Fruit fly (Drosophila melanogaster) whole organism, adult: ENCODE data around the gene CG42740.
A peak's percentile ranks its signal among the peaks of the same experiment; 100 is the strongest.

Experiments
- CG11617 ChIP-seq: fragments of 200-800 bp; sonication (Bioruptor generic); optimal IDR thresholded peaks from 2 replicates; lab custom pipeline; 2017; ENCODE audit warnings: mild to moderate bottlenecking, missing biosample characterization, missing genetic modification reagents, missing genetic modification characterization
- CG12768 ChIP-seq: fragments of 200-800 bp; sonication (Bioruptor generic); optimal IDR thresholded peaks from 2 replicates; lab custom pipeline; 2017; ENCODE audit warnings: missing biosample characterization, missing genetic modification characterization, mild to moderate bottlenecking, moderate library complexity, missing genetic modification reagents
- CG14711 ChIP-seq: fragments of 200-800 bp; sonication (Bioruptor generic); optimal IDR thresholded peaks from 2 replicates; lab custom pipeline; 2018; ENCODE audit warnings: missing biosample characterization, mild to moderate bottlenecking, missing genetic modification characterization, moderate library complexity
- CG1620 ChIP-seq: fragments of 200-800 bp; sonication (Bioruptor generic); optimal IDR thresholded peaks from 2 replicates; lab custom pipeline; 2016; ENCODE audit warnings: missing biosample characterization, missing genetic modification characterization
- CG33017 ChIP-seq: fragments of 200-800 bp; sonication (Bioruptor generic); optimal IDR thresholded peaks from 2 replicates; lab custom pipeline; 2018; ENCODE audit warnings: missing biosample characterization, mild to moderate bottlenecking, missing genetic modification characterization, moderate library complexity
- CG5204 ChIP-seq: fragments of 200-800 bp; sonication (Bioruptor generic); optimal IDR thresholded peaks from 2 replicates; lab custom pipeline; 2016; ENCODE audit warnings: missing biosample characterization, missing genetic modification characterization
- CG7045 ChIP-seq: fragments of 200-800 bp; sonication (Bioruptor generic); optimal IDR thresholded peaks from 2 replicates; lab custom pipeline; 2017; ENCODE audit warnings: missing biosample characterization, mild to moderate bottlenecking, missing genetic modification characterization
- CG7101 ChIP-seq: fragments of 200-800 bp; sonication (Bioruptor generic); optimal IDR thresholded peaks from 2 replicates; lab custom pipeline; 2018; ENCODE audit warnings: missing biosample characterization, mild to moderate bottlenecking, missing genetic modification characterization, moderate library complexity
- Clk ChIP-seq: fragments of 200-800 bp; sonication (Bioruptor generic); optimal IDR thresholded peaks from 2 replicates; lab custom pipeline; 2017; ENCODE audit warnings: missing biosample characterization, missing genetic modification characterization
- Crg-1 ChIP-seq: fragments of 200-800 bp; sonication (Bioruptor generic); optimal IDR thresholded peaks from 2 replicates; lab custom pipeline; 2016; ENCODE audit warnings: missing biosample characterization, missing genetic modification characterization
- Hr96 ChIP-seq: fragments of 200-800 bp; sonication (Bioruptor generic); optimal IDR thresholded peaks from 2 replicates; lab custom pipeline; 2016; ENCODE audit warnings: missing biosample characterization, missing genetic modification characterization
- Mnt ChIP-seq: fragments of 200-800 bp; sonication (Bioruptor generic); optimal IDR thresholded peaks from 2 replicates; lab custom pipeline; 2016; ENCODE audit warnings: missing biosample characterization, mild to moderate bottlenecking, missing genetic modification characterization
- bab1 ChIP-seq: fragments of 200-800 bp; sonication (Bioruptor generic); optimal IDR thresholded peaks from 3 replicates; lab custom pipeline; 2019; ENCODE audit warnings: missing biosample characterization, mild to moderate bottlenecking, missing genetic modification characterization, moderate library complexity
- cic ChIP-seq: fragments of 200-800 bp; sonication (Bioruptor generic); optimal IDR thresholded peaks from 2 replicates; lab custom pipeline; 2017; ENCODE audit warnings: missing biosample characterization, mild to moderate bottlenecking, missing genetic modification characterization, moderate library complexity
- cnc ChIP-seq, 2 experiments: fragments of >200 bp; optimal IDR thresholded peaks; 2 replicates each; lab custom pipeline; 2017
- kay ChIP-seq: fragments of 200-800 bp; sonication (Bioruptor generic); peaks from one replicate; lab custom pipeline; 2016; ENCODE audit warnings: missing biosample characterization, missing genetic modification characterization, borderline replicate concordance
- ovo ChIP-seq: fragments of 200-800 bp; sonication (Bioruptor generic); optimal IDR thresholded peaks from 2 replicates; lab custom pipeline; 2016; ENCODE audit warnings: missing biosample characterization, missing genetic modification characterization
- pad ChIP-seq: fragments of 200-800 bp; sonication (Bioruptor generic); optimal IDR thresholded peaks from 3 replicates; lab custom pipeline; 2017; ENCODE audit warnings: missing biosample characterization, missing genetic modification characterization, mild to moderate bottlenecking, moderate library complexity, missing genetic modification reagents
- tj ChIP-seq: fragments of 200-800 bp; sonication (Bioruptor generic); optimal IDR thresholded peaks from 3 replicates; lab custom pipeline; 2017; ENCODE audit warnings: missing biosample characterization, mild to moderate bottlenecking, missing genetic modification characterization, moderate library complexity
- toe ChIP-seq: fragments of 200-800 bp; sonication (Bioruptor generic); optimal IDR thresholded peaks from 2 replicates; lab custom pipeline; 2016; ENCODE audit warnings: missing biosample characterization, missing genetic modification characterization

Gene CG42740

dm6 chr3R:30431258-30432114 lies 8.7 kb upstream of the CG42740 start, which contains the start of gene CG15534:
CG15534 (plus strand) TSS chr3R:30432064.
- no peak for TF ChIP-seq CG7045 (GFP tag; lab: Kevin White, UChicago)
- TF ChIP-seq kay (GFP tag; lab: Kevin White, UChicago): no peak
- no peak for TF ChIP-seq CG1620 (GFP tag; lab: Kevin White, UChicago)
- TF ChIP-seq ovo (GFP tag; lab: Kevin White, UChicago): no peak
- no peak for TF ChIP-seq CG5204 (GFP tag; lab: Kevin White, UChicago)
- no peak for TF ChIP-seq Hr96 (GFP tag; lab: Kevin White, UChicago)
- no peak for TF ChIP-seq bab1
- no peak for TF ChIP-seq Clk (GFP tag; lab: Kevin White, UChicago)
- no peak for TF ChIP-seq CG11617 (GFP tag; lab: Kevin White, UChicago)
- TF ChIP-seq tj: no peak
- no peak for TF ChIP-seq CG12768 (GFP tag; lab: Kevin White, UChicago)
- no peak for TF ChIP-seq cnc (optimal IDR thresholded peaks at IDR 0.05; lab: Kevin White, UChicago)
- no peak for TF ChIP-seq toe (GFP tag; lab: Kevin White, UChicago)
- no peak for TF ChIP-seq CG14711 (tag; lab: Kevin White, UChicago)
- TF ChIP-seq Mnt (GFP tag; lab: Kevin White, UChicago): no peak
- TF ChIP-seq cic (GFP tag; lab: Kevin White, UChicago): no peak
- TF ChIP-seq Crg-1 (GFP tag; lab: Kevin White, UChicago): no peak
- no peak for TF ChIP-seq CG7101

dm6 chr3R:30428459-30428858 lies 5.7 kb upstream of the CG42740 start, which contains the start of gene CG15533:
CG15533 (plus strand) TSS chr3R:30428820.
- TF ChIP-seq Mnt (GFP tag; lab: Kevin White, UChicago): no peak
- TF ChIP-seq pad: no peak
- no peak for TF ChIP-seq kay (GFP tag; lab: Kevin White, UChicago)
- no peak for TF ChIP-seq ovo (GFP tag; lab: Kevin White, UChicago)
- TF ChIP-seq toe (GFP tag; lab: Kevin White, UChicago): no peak
- no peak for TF ChIP-seq Crg-1 (GFP tag; lab: Kevin White, UChicago)
- no peak for TF ChIP-seq bab1
- no peak for TF ChIP-seq CG14711 (tag; lab: Kevin White, UChicago)
- TF ChIP-seq cnc (optimal IDR thresholded peaks at IDR 0.05; lab: Kevin White, UChicago): no peak
- TF ChIP-seq CG7045 (GFP tag; lab: Kevin White, UChicago): no peak
- TF ChIP-seq CG1620 (GFP tag; lab: Kevin White, UChicago): no peak
- TF ChIP-seq cic (GFP tag; lab: Kevin White, UChicago): no peak
- TF ChIP-seq CG12768 (GFP tag; lab: Kevin White, UChicago): no peak
- TF ChIP-seq tj: no peak
- TF ChIP-seq CG7101: no peak

- no peak for TF ChIP-seq cnc (optimal IDR thresholded peaks at IDR 0.05; lab: Kevin White, UChicago)
- peak; percentile 36 for TF ChIP-seq CG11617 (GFP tag; lab: Kevin White, UChicago)
- no peak for TF ChIP-seq Clk (GFP tag; lab: Kevin White, UChicago)
- TF ChIP-seq CG1620 (GFP tag; lab: Kevin White, UChicago): peak; percentile 1
- peak; percentile 13 for TF ChIP-seq CG33017 (tag; lab: Kevin White, UChicago)
- peak; percentile 47 for TF ChIP-seq Hr96 (GFP tag; lab: Kevin White, UChicago)
- no peak for TF ChIP-seq ovo (GFP tag; lab: Kevin White, UChicago)
- peak; percentile 55 for TF ChIP-seq CG5204 (GFP tag; lab: Kevin White, UChicago)
- TF ChIP-seq Mnt (GFP tag; lab: Kevin White, UChicago): peak; percentile 39
- peak; percentile 23 for TF ChIP-seq CG7045 (GFP tag; lab: Kevin White, UChicago)
- TF ChIP-seq CG7101: no peak
- TF ChIP-seq tj: peak; percentile 15
- peak; percentile 46 for TF ChIP-seq cic (GFP tag; lab: Kevin White, UChicago)
- TF ChIP-seq kay (GFP tag; lab: Kevin White, UChicago): no peak
- TF ChIP-seq Crg-1 (GFP tag; lab: Kevin White, UChicago): no peak
- no peak for TF ChIP-seq CG14711 (tag; lab: Kevin White, UChicago)
- no peak for TF ChIP-seq pad
- peak; percentile 67 for TF ChIP-seq bab1
- peak; percentile 80 for TF ChIP-seq toe (GFP tag; lab: Kevin White, UChicago)
- TF ChIP-seq CG12768 (GFP tag; lab: Kevin White, UChicago): peak; percentile 83
These were observed 5.1 kb upstream of the CG42740 start, which contains the start of gene CG2218 for dm6 chr3R:30427805-30428359. CG2218 (minus strand) TSS chr3R:30428276.

- no peak for TF ChIP-seq bab1
These were observed 3.9 kb upstream of the CG42740 start for dm6 chr3R:30426626-30427025.

- TF ChIP-seq CG5204 (GFP tag; lab: Kevin White, UChicago): no peak
- no peak for TF ChIP-seq Crg-1 (GFP tag; lab: Kevin White, UChicago)
- TF ChIP-seq bab1: no peak
- TF ChIP-seq CG1620 (GFP tag; lab: Kevin White, UChicago): no peak
- TF ChIP-seq Mnt (GFP tag; lab: Kevin White, UChicago): no peak
- peak; percentile 16 for TF ChIP-seq CG12768 (GFP tag; lab: Kevin White, UChicago)
These were observed 2.9 kb upstream of the CG42740 start for dm6 chr3R:30425622-30426021.

dm6 chr3R:30424993-30425392 lies 2.2 kb upstream of the CG42740 start, which contains the start of gene CG15536:
CG15536 (minus strand) TSS chr3R:30425162.
- TF ChIP-seq cnc (optimal IDR thresholded peaks at IDR 0.05; lab: Kevin White, UChicago): no peak
- TF ChIP-seq CG1620 (GFP tag; lab: Kevin White, UChicago): no peak
- TF ChIP-seq pad: no peak
- peak; percentile 19 for TF ChIP-seq bab1
- TF ChIP-seq Mnt (GFP tag; lab: Kevin White, UChicago): no peak
- no peak for TF ChIP-seq CG7101
- no peak for TF ChIP-seq CG7045 (GFP tag; lab: Kevin White, UChicago)
